Worm (Caenorhabditis elegans): ENCODE results near the gene plc-1.

Gene plc-1

ce11 chrX:10880509-10880908 lies 42.1 kb upstream of the plc-1 start, which contains the start of gene T21E8.4:
Gene T21E8.4 (plus strand): TSS chrX:10880809.
- TF ChIP-seq nhr-25 (tag; optimal IDR thresholded peaks at IDR 0.05) = no peak
- TF ChIP-seq ZK546.5 (tag; optimal IDR thresholded peaks at IDR 0.05) = no peak
- TF ChIP-seq unc-62 (GFP tag; optimal IDR thresholded peaks at IDR 0.05) = no peak
- no peak for TF ChIP-seq unc-39 (tag; optimal IDR thresholded peaks at IDR 0.05)
- TF ChIP-seq ama-1 (optimal IDR thresholded peaks at IDR 0.05) = no peak
- TF ChIP-seq sem-4 (tag; optimal IDR thresholded peaks at IDR 0.05) = no peak
- TF ChIP-seq egl-27 (tag; optimal IDR thresholded peaks at IDR 0.05) = no peak
- TF ChIP-seq mbf-1 (tag; optimal IDR thresholded peaks at IDR 0.05) = no peak
- TF ChIP-seq peb-1 (tag; optimal IDR thresholded peaks at IDR 0.05) = no peak
- no peak for TF ChIP-seq lin-13 (GFP tag; optimal IDR thresholded peaks at IDR 0.05)
- TF ChIP-seq mdl-1 (tag; optimal IDR thresholded peaks at IDR 0.05) = no peak
- TF ChIP-seq ceh-82 (tag; optimal IDR thresholded peaks at IDR 0.05) = no peak
- no peak for TF ChIP-seq elt-1 (tag; optimal IDR thresholded peaks at IDR 0.05)
- no peak for TF ChIP-seq blmp-1 (tag; optimal IDR thresholded peaks at IDR 0.05; ENCODE audit: insufficient read depth)

ce11 chrX:10877138-10877743 lies 38.8 kb upstream of the plc-1 start, which contains the start of gene pgp-6:
Gene pgp-6 (minus strand): TSS chrX:10877425.
- TF ChIP-seq blmp-1 (tag; optimal IDR thresholded peaks at IDR 0.05; ENCODE audit: insufficient read depth) = no peak
- peak; percentile 67 for TF ChIP-seq fos-1 (tag; optimal IDR thresholded peaks at IDR 0.05)
- no peak for TF ChIP-seq mbf-1 (tag; optimal IDR thresholded peaks at IDR 0.05)
- no peak for TF ChIP-seq aly-2 (tag; optimal IDR thresholded peaks at IDR 0.05)
- TF ChIP-seq crh-2 (tag; optimal IDR thresholded peaks at IDR 0.05) = peak; percentile 36
- TF ChIP-seq ceh-16 (tag; optimal IDR thresholded peaks at IDR 0.05) = no peak
- TF ChIP-seq skn-1 (tag; optimal IDR thresholded peaks at IDR 0.05) = no peak
- TF ChIP-seq nhr-10 (tag; optimal IDR thresholded peaks at IDR 0.05) = no peak
- no peak for TF ChIP-seq nhr-25 (tag; optimal IDR thresholded peaks at IDR 0.05)
- TF ChIP-seq nhr-129 (tag; optimal IDR thresholded peaks at IDR 0.05) = peak; percentile 21

ce11 chrX:10870137-10870536 lies 31.7 kb upstream of the plc-1 start, which contains the start of gene pgp-7:
Gene pgp-7 (minus strand): TSS chrX:10870237.
- TF ChIP-seq mdl-1 (tag; optimal IDR thresholded peaks at IDR 0.05) (no peak), ama-1 (optimal IDR thresholded peaks at IDR 0.05) (no peak), nhr-77 (tag; optimal IDR thresholded peaks at IDR 0.05) (no peak), lin-39 (tag; optimal IDR thresholded peaks at IDR 0.05) (no peak), unc-39 (tag; optimal IDR thresholded peaks at IDR 0.05) (no peak), C34F6.9 (tag; optimal IDR thresholded peaks at IDR 0.05) (no peak), snpc-4 (tag; optimal IDR thresholded peaks at IDR 0.05) (no peak), nhr-10 (tag; optimal IDR thresholded peaks at IDR 0.05) (no peak), Y55F3AM.14 (GFP tag; optimal IDR thresholded peaks at IDR 0.05) (no peak), lsy-2 (tag; optimal IDR thresholded peaks at IDR 0.05) (no peak), egl-27 (tag; optimal IDR thresholded peaks at IDR 0.05) (no peak), crh-2 (tag; optimal IDR thresholded peaks at IDR 0.05) (no peak), lin-13 (GFP tag; optimal IDR thresholded peaks at IDR 0.05) (no peak), R02D3.7 (tag; optimal IDR thresholded peaks at IDR 0.05) (no peak)

- no peak for TF ChIP-seq lin-11 (tag; optimal IDR thresholded peaks at IDR 0.05)
- TF ChIP-seq nhr-12 (tag; optimal IDR thresholded peaks at IDR 0.05) = no peak
- peak; percentile 51 for TF ChIP-seq C34F6.9 (tag; optimal IDR thresholded peaks at IDR 0.05)
- TF ChIP-seq R02D3.7 (tag; optimal IDR thresholded peaks at IDR 0.05) = no peak
- no peak for TF ChIP-seq ztf-4 (tag; optimal IDR thresholded peaks at IDR 0.05)
Measured at ce11 chrX:10864322-10864721, 25.9 kb upstream of the plc-1 start, which contains the start of gene pgp-8. Gene pgp-8 (minus strand): TSS chrX:10864422.

- TF ChIP-seq lin-13 (GFP tag; optimal IDR thresholded peaks at IDR 0.05) = no peak
- TF ChIP-seq blmp-1 (tag; optimal IDR thresholded peaks at IDR 0.05; ENCODE audit: insufficient read depth) = no peak
- no peak for TF ChIP-seq crh-2 (tag; optimal IDR thresholded peaks at IDR 0.05)
- no peak for TF ChIP-seq elt-3 (tag; optimal IDR thresholded peaks at IDR 0.05)
- no peak for TF ChIP-seq lsy-2 (tag; optimal IDR thresholded peaks at IDR 0.05)
Measured at ce11 chrX:10862582-10862981, 24.1 kb upstream of the plc-1 start.

ce11 chrX:10861673-10862072 lies 23.2 kb upstream of the plc-1 start:
- TF ChIP-seq egl-27 (tag; optimal IDR thresholded peaks at IDR 0.05) (no peak), nhr-6 (tag; optimal IDR thresholded peaks at IDR 0.05) (no peak), nhr-12 (tag; optimal IDR thresholded peaks at IDR 0.05) (no peak), ZK546.5 (tag; optimal IDR thresholded peaks at IDR 0.05) (no peak), nhr-23 (tag; optimal IDR thresholded peaks at IDR 0.05) (no peak), R02D3.7 (tag; optimal IDR thresholded peaks at IDR 0.05) (no peak), ceh-16 (tag; optimal IDR thresholded peaks at IDR 0.05) (no peak), ztf-1 (GFP tag; conservative IDR thresholded peaks at IDR 0.05) (no peak), mab-5 (tag; optimal IDR thresholded peaks at IDR 0.05) (no peak), ceh-82 (tag; optimal IDR thresholded peaks at IDR 0.05) (no peak), nhr-10 (tag; optimal IDR thresholded peaks at IDR 0.05) (no peak), blmp-1 (tag; optimal IDR thresholded peaks at IDR 0.05; ENCODE audit: insufficient read depth) (no peak), ama-1 (optimal IDR thresholded peaks at IDR 0.05) (no peak), nhr-21 (tag; optimal IDR thresholded peaks at IDR 0.05) (no peak), skn-1 (tag; optimal IDR thresholded peaks at IDR 0.05) (no peak), lin-13 (GFP tag; optimal IDR thresholded peaks at IDR 0.05) (no peak), ztf-11 (tag; optimal IDR thresholded peaks at IDR 0.05) (no peak), peb-1 (tag; optimal IDR thresholded peaks at IDR 0.05) (no peak), snpc-4 (tag; optimal IDR thresholded peaks at IDR 0.05) (no peak), fos-1 (tag; optimal IDR thresholded peaks at IDR 0.05) (no peak)
